Worm (Caenorhabditis elegans) whole organism, midembryonic: ENCODE results near the gene srm-3.

Experiments
- cog-1 ChIP-seq: sonication (generic microtip); optimal IDR thresholded peaks from 2 replicates; lab custom pipeline; 2016; ENCODE audit warnings: missing genetic modification characterization, missing compliant biosample characterization
- flt-1 ChIP-seq: fragments of 200-800 bp; sonication (Bioruptor generic); IDR thresholded peaks from 2 replicates; pipeline ENCODE4 v1.3.6; 2022; ENCODE audit warnings: missing genetic modification characterization, missing compliant biosample characterization
- klf-2 ChIP-seq: fragments of 200-800 bp; sonication (Bioruptor generic); conservative IDR thresholded peaks from 2 replicates; pipeline ENCODE4 v1.3.6; 2022; ENCODE audit warnings: missing genetic modification reagents, missing genetic modification characterization, missing compliant biosample characterization
- ref-1 ChIP-seq: fragments of 200-800 bp; sonication (Bioruptor generic); conservative IDR thresholded peaks from 2 replicates; pipeline ENCODE4 v1.3.6; 2022; ENCODE audit warnings: missing genetic modification reagents, missing genetic modification characterization, missing compliant biosample characterization
- tab-1 ChIP-seq: fragments of 200-800 bp; sonication (Bioruptor generic); IDR thresholded peaks from 2 replicates; pipeline ENCODE4 v1.3.6; 2022; ENCODE audit warnings: missing genetic modification characterization, missing compliant biosample characterization
- ztf-23 ChIP-seq: fragments of 200-800 bp; sonication (Bioruptor generic); IDR thresholded peaks from 2 replicates; pipeline ENCODE4 v1.3.6; 2022; ENCODE audit warnings: missing genetic modification reagents, missing genetic modification characterization, missing compliant biosample characterization
- ztf-29 ChIP-seq: fragments of 200-800 bp; sonication (Bioruptor generic); IDR thresholded peaks from 2 replicates; pipeline ENCODE4 v1.3.6; 2022; ENCODE audit warnings: missing genetic modification reagents, missing genetic modification characterization, missing compliant biosample characterization

- TF ChIP-seq ztf-23 (no peak), ztf-29 (GFP tag; lab: Robert Waterston, UW) (no peak), flt-1 (GFP tag; lab: Robert Waterston, UW) (no peak), ref-1 (GFP tag; lab: Robert Waterston, UW) (no peak), cog-1 (tag; lab: Kevin White, UChicago) (no peak), tab-1 (GFP tag; lab: Robert Waterston, UW) (no peak), klf-2 (GFP tag; lab: Robert Waterston, UW) (no peak)
Observed at ce11 chrIV:9651234-9651633, 2.5 kb downstream of the srm-3 start, which contains the start of gene chca-1.
